Fruit fly (Drosophila melanogaster): ENCODE data around the gene unc-4.

DNA sequence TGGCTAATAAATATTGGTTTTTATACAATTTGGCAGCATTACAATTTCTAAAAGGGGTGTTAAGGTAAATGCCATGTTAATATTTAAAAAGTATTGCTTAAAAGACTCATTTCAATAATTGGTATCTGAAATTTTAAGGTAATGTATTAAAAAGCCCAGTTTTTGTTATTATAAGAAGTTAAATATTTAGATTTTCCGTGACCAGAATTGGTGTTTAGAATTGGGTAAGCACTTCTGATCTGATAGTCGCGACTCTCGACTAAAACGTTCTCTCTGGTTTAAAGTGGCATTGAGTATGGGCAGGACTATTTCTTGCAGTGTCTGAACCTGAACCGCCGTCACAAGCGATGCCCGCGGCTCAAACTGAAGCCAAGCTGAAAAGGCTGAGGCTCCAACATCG, 48.1 kb downstream of the unc-4 start:
- TF ChIP-seq Dll (optimal IDR thresholded peaks at IDR 0.05) (no peak), psq (optimal IDR thresholded peaks at IDR 0.05) (no peak)
